Worm (Caenorhabditis elegans): ENCODE results near the gene srd-5.

The srd-5 gene

ce11 chrIV:5665353-5665918 is 8.9 kb downstream of the srd-5 start:
- TF ChIP-seq snpc-1.1 (tag; optimal IDR thresholded peaks at IDR 0.05; ENCODE audit: insufficient read depth) (no peak), bed-2 (GFP tag; IDR thresholded peaks at IDR 0.05) (no peak), lin-54 (GFP tag; optimal IDR thresholded peaks at IDR 0.05) (no peak), attf-6 (GFP tag; IDR thresholded peaks at IDR 0.05) (no peak), sptf-2 (GFP tag; optimal IDR thresholded peaks at IDR 0.05) (no peak), lsl-1 (GFP tag; optimal IDR thresholded peaks at IDR 0.05) (no peak), ama-1 (optimal IDR thresholded peaks at IDR 0.05) (no peak), ama-1 (GFP tag; optimal IDR thresholded peaks at IDR 0.05) (no peak), ceh-40 (GFP tag; IDR thresholded peaks at IDR 0.05) (no peak), B0019.2 (GFP tag; conservative IDR thresholded peaks at IDR 0.05) (no peak), repo-1 (tag; optimal IDR thresholded peaks at IDR 0.05) (no peak), lsy-27 (tag; optimal IDR thresholded peaks at IDR 0.05; ENCODE audit: borderline replicate concordance, insufficient read depth) (no peak), F57C9.4 (tag; optimal IDR thresholded peaks at IDR 0.05) (no peak), D2030.7 (GFP tag; IDR thresholded peaks at IDR 0.05) (no peak), egl-44 (GFP tag; IDR thresholded peaks at IDR 0.05) (no peak), cebp-2 (GFP tag; IDR thresholded peaks at IDR 0.05) (no peak), F10E7.11 (tag; optimal IDR thresholded peaks at IDR 0.05) (no peak), lin-26 (GFP tag; IDR thresholded peaks at IDR 0.05) (0 out of 2 replicates have a peak, but pooled peaks have one; percentile 13), ccch-3 (GFP tag; optimal IDR thresholded peaks at IDR 0.05) (no peak), sea-2 (GFP tag; IDR thresholded peaks at IDR 0.05) (no peak), tbx-9 (tag; optimal IDR thresholded peaks at IDR 0.05; ENCODE audit: borderline replicate concordance) (no peak), akir-1 (GFP tag; optimal IDR thresholded peaks at IDR 0.05) (no peak), hmg-20 (GFP tag; IDR thresholded peaks at IDR 0.05) (no peak), nhr-90 (tag; optimal IDR thresholded peaks at IDR 0.05) (no peak), ztf-3 (GFP tag; optimal IDR thresholded peaks at IDR 0.05) (no peak), rcor-1 (GFP tag; IDR thresholded peaks at IDR 0.05) (no peak), Y79H2A.3 (GFP tag; conservative IDR thresholded peaks at IDR 0.05) (no peak), ceh-100 (GFP tag; IDR thresholded peaks at IDR 0.05) (no peak), madf-8 (GFP tag; conservative IDR thresholded peaks at IDR 0.05) (no peak), ztf-25 (GFP tag; IDR thresholded peaks at IDR 0.05) (no peak), dpff-1 (tag; optimal IDR thresholded peaks at IDR 0.05) (no peak), B0336.3 (GFP tag; IDR thresholded peaks at IDR 0.05) (no peak), lag-1 (GFP tag; IDR thresholded peaks at IDR 0.05) (no peak), Y53F4B.3 (GFP tag; IDR thresholded peaks at IDR 0.05) (no peak), ceh-79 (tag; optimal IDR thresholded peaks at IDR 0.05) (no peak), mel-28 (tag; optimal IDR thresholded peaks at IDR 0.05; ENCODE audit: borderline replicate concordance) (no peak), chd-7 (tag; optimal IDR thresholded peaks at IDR 0.05) (peak; percentile 34), zim-3 (tag; optimal IDR thresholded peaks at IDR 0.05) (no peak), K12H6.12 (tag; optimal IDR thresholded peaks at IDR 0.05) (peak; percentile 46), ceh-27 (GFP tag; optimal IDR thresholded peaks at IDR 0.05) (peak; percentile 3), unc-62 (GFP tag; optimal IDR thresholded peaks at IDR 0.05) (no peak), pbrm-1 (GFP tag; IDR thresholded peaks at IDR 0.05) (0 out of 2 replicates have a peak, but pooled peaks have one; percentile 30), hlh-12 (tag; optimal IDR thresholded peaks at IDR 0.05) (no peak), let-526 (GFP tag; IDR thresholded peaks at IDR 0.05) (no peak), madf-10 (tag; optimal IDR thresholded peaks at IDR 0.05) (no peak), mcd-1 (GFP tag; IDR thresholded peaks at IDR 0.05) (peak; percentile 10; the same call in 1 of the 2 replicates), F49E8.2 (tag; optimal IDR thresholded peaks at IDR 0.05; ENCODE audit: insufficient read depth) (no peak), egrh-3 (GFP tag; IDR thresholded peaks at IDR 0.05) (no peak), mes-4 (tag; optimal IDR thresholded peaks at IDR 0.05) (no peak), C06A6.2 (GFP tag; conservative IDR thresholded peaks at IDR 0.05) (no peak)

Data from whole organism, young adult.